Worm (Caenorhabditis elegans) whole organism, L4 larva: ENCODE results near the gene F55B11.6.

Experiments
- ZK337.2 ChIP-seq: fragments of 200-800 bp; sonication (Bioruptor generic); IDR thresholded peaks from 2 replicates; pipeline ENCODE4 v1.3.6; 2022; ENCODE audit warnings: missing genetic modification reagents, missing genetic modification characterization, missing compliant biosample characterization
- aly-2 ChIP-seq: sonication (generic microtip); optimal IDR thresholded peaks from 2 replicates; lab custom pipeline; 2018; ENCODE audit warnings: missing biosample characterization, missing genetic modification characterization
- ceh-62 ChIP-seq: sonication (generic microtip); optimal IDR thresholded peaks from 2 replicates; lab custom pipeline; 2017; ENCODE audit warnings: missing biosample characterization, missing genetic modification characterization
- lsy-2 ChIP-seq, 2 experiments: fragments of 150-350 bp in 1 of 2; sonication (generic microtip) in 1 of 2; optimal IDR thresholded peaks; 2 replicates each; lab custom pipeline; 2014 to 2017; ENCODE audit warnings: missing biosample characterization in 2 of 2, missing genetic modification characterization in 2 of 2
- mdl-1 ChIP-seq, 2 experiments: fragments of 150-350 bp in 1 of 2; sonication (generic microtip) in 1 of 2; optimal IDR thresholded peaks; 2 replicates each; lab custom pipeline; 2014 to 2017; ENCODE audit warnings: missing biosample characterization in 2 of 2, missing genetic modification characterization in 2 of 2
- nhr-10 ChIP-seq: fragments of 150-350 bp; optimal IDR thresholded peaks from 2 replicates; lab custom pipeline; 2014; ENCODE audit warnings: missing biosample characterization, missing genetic modification characterization
- nhr-28 ChIP-seq: fragments of 150-350 bp; optimal IDR thresholded peaks from 2 replicates; lab custom pipeline; 2014; ENCODE audit warnings: missing biosample characterization, missing genetic modification characterization
- nhr-6 ChIP-seq: fragments of 150-350 bp; optimal IDR thresholded peaks from 2 replicates; lab custom pipeline; 2014; ENCODE audit warnings: missing biosample characterization, missing genetic modification characterization
- nhr-77 ChIP-seq: fragments of 150-350 bp; optimal IDR thresholded peaks from 2 replicates; lab custom pipeline; 2014; ENCODE audit warnings: missing biosample characterization, missing genetic modification characterization
- pha-4 ChIP-seq, 2 experiments: fragments of 150-350 bp in 1 of 2; fragments of 200-800 bp in 1 of 2; sonication (Bioruptor generic) in 1 of 2; IDR thresholded peaks in 1 of 2; optimal IDR thresholded peaks in 1 of 2; 2 replicates each; pipeline versions ENCODE4 v1.3.6 to Lab custom; 2014 to 2022; ENCODE audit warnings: missing genetic modification characterization in 2 of 2, missing genetic modification reagents in 2 of 2, missing biosample characterization in 1 of 2, missing compliant biosample characterization in 1 of 2
- snpc-4 ChIP-seq: fragments of 150-350 bp; optimal IDR thresholded peaks from 2 replicates; lab custom pipeline; 2014; ENCODE audit warnings: missing biosample characterization, missing genetic modification characterization
- unc-130 ChIP-seq: sonication (generic microtip); optimal IDR thresholded peaks from 2 replicates; lab custom pipeline; 2016; ENCODE audit warnings: missing genetic modification reagents, missing genetic modification characterization, missing compliant biosample characterization
- unc-62 ChIP-seq, 3 experiments: fragments of 150-350 bp in 1 of 3; sonication (generic microtip); optimal IDR thresholded peaks in 2 of 3; peaks in 1 of 3; 1 replicate in 1 of 3; 2 replicates in 2 of 3; lab custom pipeline; 2014 to 2017; ENCODE audit warnings: missing biosample characterization in 3 of 3, missing genetic modification characterization in 3 of 3, missing genetic modification reagents in 3 of 3, missing genotype in 1 of 3

ce11 chrIV:14384194-14384593 lies 32.8 kb downstream of the F55B11.6 start:
- TF ChIP-seq nhr-77 (no peak), nhr-10 (tag; lab: Kevin White, UChicago) (no peak), nhr-28 (tag; lab: Kevin White, UChicago) (no peak), lsy-2 (tag; optimal IDR thresholded peaks at IDR 0.05; lab: Kevin White, UChicago) (no peak), pha-4 (GFP tag; IDR thresholded peaks at IDR 0.05; lab: Robert Waterston, UW) (no peak), pha-4 (tag; optimal IDR thresholded peaks at IDR 0.05; lab: Kevin White, UChicago) (no peak), unc-130 (GFP tag; lab: Kevin White, UChicago) (no peak), ZK337.2 (GFP tag; lab: Robert Waterston, UW) (no peak), ceh-62 (tag; lab: Kevin White, UChicago) (no peak), mdl-1 (tag; optimal IDR thresholded peaks at IDR 0.05; lab: Kevin White, UChicago) (no peak), nhr-6 (tag; lab: Kevin White, UChicago) (no peak), unc-62 (GFP tag; optimal IDR thresholded peaks at IDR 0.05 in 1 of 2; lab: Kevin White, UChicago) (peak in 1 of 2 experiments; percentile 56), unc-62 (tag; optimal IDR thresholded peaks at IDR 0.05; lab: Kevin White, UChicago) (no peak), aly-2 (tag; lab: Kevin White, UChicago) (no peak), snpc-4 (tag; lab: Kevin White, UChicago) (no peak)
